Fruit fly (Drosophila melanogaster) whole organism, embryonic: Measurements from ENCODE around the gene unc79.

ENCODE experiments used
- CG10321 ChIP-seq: fragments of 200-800 bp; sonication (Bioruptor generic); IDR thresholded peaks from 2 replicates; pipeline ENCODE4 v1.3.6; 2022; ENCODE audit warnings: missing biosample characterization, missing genetic modification characterization
- CG11504 ChIP-seq: fragments of 200-800 bp; sonication (Bioruptor generic); optimal IDR thresholded peaks from 3 replicates; lab custom pipeline; 2019; ENCODE audit warnings: missing biosample characterization, mild to moderate bottlenecking, missing genetic modification characterization, moderate library complexity
- CG11560 ChIP-seq: fragments of 200-800 bp; sonication (Bioruptor generic); IDR thresholded peaks from 3 replicates; pipeline ENCODE4 v1.3.6; 2022; ENCODE audit warnings: missing biosample characterization, missing genetic modification characterization
- CG12659 ChIP-seq: fragments of 200-800 bp; sonication (Bioruptor generic); optimal IDR thresholded peaks from 3 replicates; lab custom pipeline; 2017; ENCODE audit warnings: mild to moderate bottlenecking, missing biosample characterization, missing genetic modification reagents, missing genetic modification characterization
- CG13296 ChIP-seq: fragments of 200-800 bp; sonication (Bioruptor generic); optimal IDR thresholded peaks from 3 replicates; lab custom pipeline; 2018; ENCODE audit warnings: missing biosample characterization, mild to moderate bottlenecking, missing genetic modification characterization
- CG14050 ChIP-seq: fragments of 200-800 bp; sonication (Bioruptor generic); IDR thresholded peaks from 3 replicates; pipeline ENCODE4 v1.3.6; 2022; ENCODE audit warnings: missing biosample characterization, missing genetic modification characterization
- CG14860 ChIP-seq: fragments of 200-800 bp; sonication (Bioruptor generic); IDR thresholded peaks from 3 replicates; pipeline ENCODE4 v1.3.6; 2022; ENCODE audit warnings: missing biosample characterization, missing genetic modification characterization; ENCODE audit not compliant: partially characterized antibody
- CG15479 ChIP-seq: fragments of 200-800 bp; sonication (Bioruptor generic); optimal IDR thresholded peaks from 3 replicates; lab custom pipeline; 2019; ENCODE audit warnings: missing biosample characterization, mild to moderate bottlenecking, missing genetic modification characterization, moderate library complexity
- CG17361 ChIP-seq: fragments of 200-800 bp; sonication (Bioruptor generic); IDR thresholded peaks from 3 replicates; pipeline ENCODE4 v1.3.6; 2022; ENCODE audit warnings: missing biosample characterization, missing genetic modification characterization
- CG18011 ChIP-seq: fragments of 200-800 bp; sonication (Bioruptor generic); optimal IDR thresholded peaks from 2 replicates; lab custom pipeline; 2017; ENCODE audit warnings: missing biosample characterization, missing genetic modification characterization, mild to moderate bottlenecking, moderate library complexity, missing genotype
- CG31365 ChIP-seq: fragments of 200-800 bp; sonication (Bioruptor generic); optimal IDR thresholded peaks from 2 replicates; lab custom pipeline; 2018; ENCODE audit warnings: missing biosample characterization, mild to moderate bottlenecking, missing genetic modification characterization
- CG4404 ChIP-seq: fragments of 200-800 bp; sonication (Bioruptor generic); IDR thresholded peaks from 2 replicates; pipeline ENCODE4 v1.3.6; 2022; ENCODE audit warnings: missing biosample characterization, missing genetic modification characterization
- CG4707 ChIP-seq: fragments of 200-800 bp; sonication (Bioruptor generic); optimal IDR thresholded peaks from 2 replicates; lab custom pipeline; 2018; ENCODE audit warnings: missing biosample characterization, mild to moderate bottlenecking, missing genetic modification characterization, moderate library complexity
- CG6765 ChIP-seq: fragments of 200-800 bp; sonication (Bioruptor generic); optimal IDR thresholded peaks from 3 replicates; lab custom pipeline; 2017; ENCODE audit warnings: missing biosample characterization, mild to moderate bottlenecking, missing genetic modification characterization
- CG6854 ChIP-seq: fragments of 200-800 bp; sonication (Bioruptor generic); optimal IDR thresholded peaks from 3 replicates; lab custom pipeline; 2017; ENCODE audit warnings: missing biosample characterization, mild to moderate bottlenecking, missing genetic modification characterization
- CG7839 ChIP-seq: fragments of 200-800 bp; sonication (Bioruptor generic); optimal IDR thresholded peaks from 3 replicates; lab custom pipeline; 2018; ENCODE audit warnings: missing biosample characterization, mild to moderate bottlenecking, missing genetic modification characterization, moderate library complexity
- CG8765 ChIP-seq: fragments of 200-800 bp; sonication (Bioruptor generic); IDR thresholded peaks from 2 replicates; pipeline ENCODE4 v1.3.6; 2022; ENCODE audit warnings: missing biosample characterization, missing genetic modification characterization
- CG9932 ChIP-seq: fragments of 200-800 bp; sonication (Bioruptor generic); IDR thresholded peaks from 2 replicates; pipeline ENCODE4 v1.3.6; 2022; ENCODE audit warnings: missing biosample characterization, missing genetic modification characterization
- CrebB ChIP-seq: fragments of 200-800 bp; sonication (Bioruptor generic); optimal IDR thresholded peaks from 3 replicates; lab custom pipeline; 2018; ENCODE audit warnings: missing biosample characterization, mild to moderate bottlenecking, missing genetic modification characterization
- ERR ChIP-seq: fragments of 200-800 bp; sonication (Bioruptor generic); optimal IDR thresholded peaks from 2 replicates; lab custom pipeline; 2016; ENCODE audit warnings: missing biosample characterization, missing genetic modification characterization
- Hey ChIP-seq: fragments of 200-800 bp; sonication (Bioruptor generic); optimal IDR thresholded peaks from 3 replicates; lab custom pipeline; 2018; ENCODE audit warnings: missing biosample characterization, mild to moderate bottlenecking, missing genetic modification characterization
- Hr39 ChIP-seq: fragments of >200 bp; optimal IDR thresholded peaks from 2 replicates; lab custom pipeline; 2017
- Mad ChIP-seq: fragments of 200-800 bp; sonication (Bioruptor generic); optimal IDR thresholded peaks from 2 replicates; lab custom pipeline; 2016; ENCODE audit warnings: missing biosample characterization, missing genetic modification characterization
- Nf-YA ChIP-seq: fragments of 200-800 bp; sonication (Bioruptor generic); IDR thresholded peaks from 2 replicates; pipeline ENCODE4 v1.3.6; 2022; ENCODE audit warnings: missing biosample characterization, missing genetic modification characterization
- Oli ChIP-seq: fragments of 200-800 bp; sonication (Bioruptor generic); optimal IDR thresholded peaks from 2 replicates; lab custom pipeline; 2018; ENCODE audit warnings: missing biosample characterization, mild to moderate bottlenecking, missing genetic modification characterization, moderate library complexity
- Sox100B ChIP-seq: fragments of 200-800 bp; sonication (Bioruptor generic); optimal IDR thresholded peaks from 3 replicates; lab custom pipeline; 2018; ENCODE audit warnings: missing biosample characterization, mild to moderate bottlenecking, missing genetic modification characterization
- Xbp1 ChIP-seq: fragments of 200-800 bp; sonication (Bioruptor generic); optimal IDR thresholded peaks from 3 replicates; lab custom pipeline; 2016; ENCODE audit warnings: missing biosample characterization, mild to moderate bottlenecking, missing genetic modification characterization
- al ChIP-seq: fragments of 200-800 bp; sonication (Bioruptor generic); IDR thresholded peaks from 2 replicates; pipeline ENCODE4 v1.3.6; 2022; ENCODE audit warnings: missing biosample characterization, missing genetic modification characterization
- bbx ChIP-seq: fragments of 200-800 bp; sonication (Bioruptor generic); IDR thresholded peaks from 2 replicates; pipeline ENCODE4 v1.3.6; 2022; ENCODE audit warnings: missing biosample characterization, missing genetic modification characterization; ENCODE audit not compliant: partially characterized antibody
- bcd ChIP-seq: fragments of 200-800 bp; sonication (Bioruptor generic); optimal IDR thresholded peaks from 2 replicates; lab custom pipeline; 2017; ENCODE audit warnings: missing biosample characterization, mild to moderate bottlenecking, missing genetic modification characterization
- bigmax ChIP-seq: fragments of 200-800 bp; sonication (Bioruptor generic); optimal IDR thresholded peaks from 2 replicates; lab custom pipeline; 2018; ENCODE audit warnings: missing biosample characterization, mild to moderate bottlenecking, missing genetic modification characterization
- cwo ChIP-seq: fragments of 200-800 bp; sonication (Bioruptor generic); optimal IDR thresholded peaks from 3 replicates; lab custom pipeline; 2017; ENCODE audit warnings: missing biosample characterization, missing genetic modification characterization, mild to moderate bottlenecking, moderate library complexity, missing genetic modification reagents
- dm ChIP-seq: fragments of 200-800 bp; sonication (Bioruptor generic); optimal IDR thresholded peaks from 3 replicates; lab custom pipeline; 2016; ENCODE audit warnings: missing biosample characterization, missing genetic modification characterization
- dpn ChIP-seq, 2 experiments: fragments of 200-800 bp; sonication (Bioruptor generic); optimal IDR thresholded peaks; 3 replicates each; lab custom pipeline; 2016; ENCODE audit warnings: missing biosample characterization in 2 of 2, missing genetic modification characterization in 2 of 2
- esg ChIP-seq: fragments of 200-800 bp; sonication (Bioruptor generic); conservative IDR thresholded peaks from 2 replicates; pipeline ENCODE4 v1.3.6; 2022; ENCODE audit warnings: missing biosample characterization, missing genetic modification characterization
- eve ChIP-seq, 2 experiments: fragments of >200 bp; optimal IDR thresholded peaks; 2 replicates each; lab custom pipeline; 2017; ENCODE audit warnings: missing biosample characterization in 2 of 2, missing genetic modification characterization in 2 of 2
- ham ChIP-seq: fragments of 200-800 bp; sonication (Bioruptor generic); IDR thresholded peaks from 2 replicates; pipeline ENCODE4 v1.3.6; 2022; ENCODE audit warnings: missing biosample characterization, missing genetic modification characterization
- org-1 ChIP-seq: fragments of 200-800 bp; sonication (Bioruptor generic); optimal IDR thresholded peaks from 2 replicates; lab custom pipeline; 2017; ENCODE audit warnings: missing biosample characterization, missing genetic modification characterization
- pho ChIP-seq: fragments of 200-800 bp; sonication (Bioruptor generic); optimal IDR thresholded peaks from 2 replicates; lab custom pipeline; 2016; ENCODE audit warnings: missing biosample characterization, missing genetic modification characterization
- pita ChIP-seq: fragments of 200-800 bp; sonication (Bioruptor generic); optimal IDR thresholded peaks from 2 replicates; lab custom pipeline; 2017; ENCODE audit warnings: missing biosample characterization, mild to moderate bottlenecking, missing genetic modification characterization
- pnt ChIP-seq: fragments of 200-800 bp; sonication (Bioruptor generic); optimal IDR thresholded peaks from 3 replicates; lab custom pipeline; 2016; ENCODE audit warnings: missing biosample characterization, missing genetic modification characterization
- psq ChIP-seq: fragments of 200-800 bp; sonication (Bioruptor generic); optimal IDR thresholded peaks from 2 replicates; lab custom pipeline; 2017; ENCODE audit warnings: missing biosample characterization, missing genetic modification characterization
- repo ChIP-seq: fragments of 200-800 bp; sonication (Bioruptor generic); optimal IDR thresholded peaks from 2 replicates; lab custom pipeline; 2016; ENCODE audit warnings: missing biosample characterization, missing genetic modification characterization
- sens ChIP-seq: fragments of 200-800 bp; sonication (Bioruptor generic); peaks from one replicate; lab custom pipeline; 2016; ENCODE audit warnings: missing biosample characterization, missing genetic modification characterization
- sim ChIP-seq: fragments of 200-800 bp; sonication (Bioruptor generic); IDR thresholded peaks from 2 replicates; pipeline ENCODE4 v1.3.6; 2022; ENCODE audit warnings: missing biosample characterization, missing genetic modification characterization
- slbo ChIP-seq: fragments of 200-800 bp; sonication (Bioruptor generic); IDR thresholded peaks from 2 replicates; pipeline ENCODE4 v1.3.6; 2022; ENCODE audit warnings: missing biosample characterization, missing genetic modification characterization
- tgo ChIP-seq: fragments of 200-800 bp; sonication (Bioruptor generic); IDR thresholded peaks from 3 replicates; pipeline ENCODE4 v1.3.6; 2022; ENCODE audit warnings: missing biosample characterization, missing genetic modification characterization
- tll ChIP-seq, 2 experiments: fragments of 200-800 bp in 1 of 2; fragments of >200 bp in 1 of 2; sonication (Bioruptor generic) in 1 of 2; optimal IDR thresholded peaks; 2 replicates each; lab custom pipeline; 2017 to 2019; ENCODE audit warnings: missing biosample characterization in 2 of 2, missing genetic modification characterization in 2 of 2, mild to moderate bottlenecking in 1 of 2, moderate library complexity in 1 of 2
- ttk ChIP-seq: fragments of 200-800 bp; sonication (Bioruptor generic); IDR thresholded peaks from 2 replicates; pipeline ENCODE4 v2.1.2; 2022; ENCODE audit warnings: missing biosample characterization, missing genetic modification characterization
- tx ChIP-seq: fragments of 200-800 bp; sonication (Bioruptor generic); optimal IDR thresholded peaks from 2 replicates; lab custom pipeline; 2016; ENCODE audit warnings: missing biosample characterization, missing genetic modification characterization
- vfl ChIP-seq: fragments of 200-800 bp; sonication (Bioruptor generic); optimal IDR thresholded peaks from 2 replicates; lab custom pipeline; 2016; ENCODE audit warnings: missing biosample characterization, missing genetic modification characterization
- zf30C ChIP-seq: fragments of 200-800 bp; sonication (Bioruptor generic); optimal IDR thresholded peaks from 3 replicates; lab custom pipeline; 2018; ENCODE audit warnings: missing biosample characterization, mild to moderate bottlenecking, missing genetic modification characterization

Gene unc79

DNA sequence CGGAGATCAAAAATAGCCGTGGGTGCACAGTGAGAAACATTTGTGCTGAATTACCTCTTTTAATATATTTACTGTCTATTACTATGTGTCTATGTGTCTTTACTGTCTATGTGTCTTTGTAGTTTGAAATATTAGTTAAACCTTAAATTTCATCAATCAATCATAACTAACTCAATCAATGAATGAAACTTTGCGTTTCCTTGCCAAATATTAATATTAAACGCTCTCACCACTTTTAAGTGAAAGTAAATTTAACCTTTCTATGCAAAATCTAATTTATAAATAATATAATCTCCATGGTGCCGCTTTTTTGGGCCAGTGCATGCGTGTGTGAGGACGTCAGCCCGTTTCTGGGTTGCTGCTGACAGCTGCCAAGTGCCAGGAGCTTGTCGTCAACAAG, 64.7 kb downstream of the unc79 start (continued):
- TF ChIP-seq ham (GFP tag; lab: Robert Waterston, UW) (no peak), cwo (GFP tag; lab: Kevin White, UChicago) (no peak), ERR (GFP tag; lab: Kevin White, UChicago) (no peak), dm (no peak), CG15479 (no peak), esg (no peak), CG10321 (GFP tag; lab: Robert Waterston, UW) (no peak), bigmax (GFP tag; lab: Kevin White, UChicago) (no peak), CG17361 (GFP tag; lab: Robert Waterston, UW) (peak; percentile 35; the same call in 1 of the 3 replicates), CG14050 (GFP tag; lab: Robert Waterston, UW) (no peak), pho (no peak), CG6854 (no peak), dpn (GFP tag; optimal IDR thresholded peaks at IDR 0.05; lab: Kevin White, UChicago) (no peak), Mad (peak; percentile 8), CG31365 (no peak), pnt (no peak), CG4707 (GFP tag; lab: Kevin White, UChicago) (no peak), CG12659 (GFP tag; lab: Kevin White, UChicago) (peak; percentile 36), eve (GFP tag; optimal IDR thresholded peaks at IDR 0.05; lab: Kevin White, UChicago) (peak in 1 of 2 experiments; percentile 49), Hey (tag; lab: Kevin White, UChicago) (no peak), bbx (no peak), CG8765 (GFP tag; lab: Robert Waterston, UW) (no peak), CG7839 (tag; lab: Kevin White, UChicago) (peak; percentile 46), ttk (GFP tag; lab: Robert Waterston, UW) (0 out of 2 replicates have a peak, but pooled peaks have one; percentile 6), vfl (GFP tag; lab: Kevin White, UChicago) (no peak), Xbp1 (GFP tag; lab: Kevin White, UChicago) (peak; percentile 10), tll (GFP tag; optimal IDR thresholded peaks at IDR 0.05; lab: Kevin White, UChicago) (no peak), slbo (0 out of 2 replicates have a peak, but pooled peaks have one; percentile 7), Sox100B (peak; percentile 23), CG18011 (no peak), CG6765 (GFP tag; lab: Kevin White, UChicago) (no peak), CG14860 (GFP tag; lab: Robert Waterston, UW) (no peak), bcd (GFP tag; lab: Kevin White, UChicago) (peak; percentile 17), al (GFP tag; lab: Robert Waterston, UW) (no peak), CrebB (tag; lab: Kevin White, UChicago) (no peak), sens (GFP tag; lab: Kevin White, UChicago) (peak; percentile 81), sim (GFP tag; lab: Robert Waterston, UW) (no peak), org-1 (GFP tag; lab: Kevin White, UChicago) (no peak), CG9932 (GFP tag; lab: Robert Waterston, UW) (peak; percentile 18; the same call in 1 of the 2 replicates), CG11504 (tag; lab: Kevin White, UChicago) (peak; percentile 53), tx (GFP tag; lab: Kevin White, UChicago) (no peak), Hr39 (lab: Kevin White, UChicago) (no peak), tgo (GFP tag; lab: Robert Waterston, UW) (no peak), Oli (peak; percentile 20), CG11560 (tag; lab: Robert Waterston, UW) (no peak), CG13296 (GFP tag; lab: Kevin White, UChicago) (peak; percentile 10), pita (GFP tag; lab: Kevin White, UChicago) (no peak), CG4404 (GFP tag; lab: Robert Waterston, UW) (no peak), zf30C (GFP tag; lab: Kevin White, UChicago) (no peak), psq (no peak), Nf-YA (GFP tag; lab: Robert Waterston, UW) (no peak), repo (no peak)
